Worm (Caenorhabditis elegans) whole organism, young adult: ENCODE data around the gene C06G1.1.

Experiments
- B0019.2 ChIP-seq: fragments of 200-800 bp; sonication (Bioruptor generic); conservative IDR thresholded peaks from 2 replicates; pipeline ENCODE4 v1.3.6; 2022; ENCODE audit warnings: missing genetic modification reagents, missing genetic modification characterization, missing compliant biosample characterization
- B0261.1 ChIP-seq: sonication (generic microtip); optimal IDR thresholded peaks from 2 replicates; lab custom pipeline; 2016; ENCODE audit warnings: mild to moderate bottlenecking, missing genetic modification characterization, moderate library complexity, missing compliant biosample characterization
- C17E4.6 ChIP-seq: fragments of 200-800 bp; sonication (Bioruptor generic); IDR thresholded peaks from 2 replicates; pipeline ENCODE4 v1.3.6; 2022; ENCODE audit warnings: missing genetic modification reagents, missing genetic modification characterization, missing compliant biosample characterization
- F22D6.2 ChIP-seq: sonication (generic microtip); optimal IDR thresholded peaks from 2 replicates; lab custom pipeline; 2016; ENCODE audit warnings: mild to moderate bottlenecking, missing genetic modification characterization, missing compliant biosample characterization
- F33H1.4 ChIP-seq: fragments of 200-800 bp; sonication (Bioruptor generic); IDR thresholded peaks from 2 replicates; pipeline ENCODE4 v1.3.6; 2022; ENCODE audit warnings: missing genetic modification reagents, missing genetic modification characterization, missing compliant biosample characterization
- F49E8.2 ChIP-seq: sonication (generic microtip); optimal IDR thresholded peaks from 3 replicates; lab custom pipeline; 2017; ENCODE audit warnings: missing genetic modification characterization, mild to moderate bottlenecking, missing compliant biosample characterization, antibody characterized with exemption, moderate library complexity; ENCODE audit not compliant: insufficient read depth
- F57A8.1 ChIP-seq: fragments of 200-800 bp; sonication (Bioruptor generic); optimal IDR thresholded peaks from 2 replicates; lab custom pipeline; 2018; ENCODE audit warnings: mild to moderate bottlenecking, missing genetic modification characterization, moderate library complexity, missing compliant biosample characterization
- Y53F4B.3 ChIP-seq: fragments of 200-800 bp; sonication (Bioruptor generic); IDR thresholded peaks from 2 replicates; pipeline ENCODE4 v1.3.6; 2022; ENCODE audit warnings: missing genetic modification reagents, missing genetic modification characterization, missing compliant biosample characterization
- Y79H2A.3 ChIP-seq: fragments of 200-800 bp; sonication (Bioruptor generic); conservative IDR thresholded peaks from 2 replicates; pipeline ENCODE4 v1.3.6; 2022; ENCODE audit warnings: missing genetic modification reagents, missing genetic modification characterization, missing compliant biosample characterization
- ZK185.1 ChIP-seq: sonication (generic microtip); optimal IDR thresholded peaks from 2 replicates; lab custom pipeline; 2016; ENCODE audit warnings: mild to moderate bottlenecking, missing genetic modification characterization, missing compliant biosample characterization; ENCODE audit not compliant: poor library complexity, severe bottlenecking
- akir-1 ChIP-seq: fragments of 200-800 bp; sonication (Bioruptor generic); optimal IDR thresholded peaks from 2 replicates; lab custom pipeline; 2018; ENCODE audit warnings: mild to moderate bottlenecking, missing genetic modification characterization, moderate library complexity, missing compliant biosample characterization
- aptf-2 ChIP-seq: fragments of 200-800 bp; sonication (Bioruptor generic); conservative IDR thresholded peaks from 2 replicates; pipeline ENCODE4 v1.3.6; 2022; ENCODE audit warnings: missing genetic modification reagents, missing genetic modification characterization, missing compliant biosample characterization
- attf-3 ChIP-seq: fragments of 200-800 bp; sonication (Bioruptor generic); conservative IDR thresholded peaks from 2 replicates; pipeline ENCODE4 v1.3.6; 2022; ENCODE audit warnings: missing genetic modification reagents, missing genetic modification characterization, missing compliant biosample characterization
- bed-1 ChIP-seq: fragments of 200-800 bp; sonication (Bioruptor generic); IDR thresholded peaks from 2 replicates; pipeline ENCODE4 v1.3.6; 2022; ENCODE audit warnings: missing genetic modification reagents, missing genetic modification characterization, missing compliant biosample characterization
- ceh-79 ChIP-seq: sonication (generic microtip); optimal IDR thresholded peaks from 2 replicates; lab custom pipeline; 2017; ENCODE audit warnings: mild to moderate bottlenecking, missing genetic modification characterization, missing compliant biosample characterization
- dox-1 ChIP-seq: fragments of 200-800 bp; sonication (Bioruptor generic); IDR thresholded peaks from 2 replicates; pipeline ENCODE4 v1.3.6; 2022; ENCODE audit warnings: missing genetic modification reagents, missing genetic modification characterization, missing compliant biosample characterization
- dpl-1 ChIP-seq: fragments of 150-350 bp; optimal IDR thresholded peaks from 2 replicates; lab custom pipeline; 2014; ENCODE audit warnings: missing biosample characterization, missing genetic modification reagents, missing genetic modification characterization
- ekl-4 ChIP-seq: fragments of 200-800 bp; sonication (Bioruptor generic); IDR thresholded peaks from 2 replicates; pipeline ENCODE4 v1.3.6; 2022; ENCODE audit warnings: missing genetic modification reagents, missing genetic modification characterization, missing compliant biosample characterization
- ets-4 ChIP-seq: fragments of 200-800 bp; sonication (Bioruptor generic); optimal IDR thresholded peaks from 2 replicates; lab custom pipeline; 2018; ENCODE audit warnings: mild to moderate bottlenecking, missing genetic modification characterization, missing compliant biosample characterization
- hmg-20 ChIP-seq: fragments of 200-800 bp; sonication (Bioruptor generic); IDR thresholded peaks from 2 replicates; pipeline ENCODE4 v1.3.6; 2022; ENCODE audit warnings: missing genetic modification reagents, missing genetic modification characterization, missing compliant biosample characterization
- hrde-1 ChIP-seq: sonication (generic microtip); optimal IDR thresholded peaks from 2 replicates; lab custom pipeline; 2016; ENCODE audit warnings: missing genetic modification characterization, mild to moderate bottlenecking, missing compliant biosample characterization, moderate library complexity, missing genotype, missing genetic modification reagents, borderline replicate concordance
- lag-1 ChIP-seq: fragments of 200-800 bp; sonication (Bioruptor generic); IDR thresholded peaks from 2 replicates; pipeline ENCODE4 v1.3.6; 2022; ENCODE audit warnings: missing genetic modification reagents, missing genetic modification characterization, missing compliant biosample characterization
- let-607 ChIP-seq, 2 experiments: fragments of 200-800 bp in 1 of 2; sonication (Bioruptor generic) in 1 of 2; sonication (generic microtip) in 1 of 2; optimal IDR thresholded peaks; 2 replicates each; lab custom pipeline; 2016 to 2018; ENCODE audit warnings: mild to moderate bottlenecking in 2 of 2, missing compliant biosample characterization in 2 of 2, missing genetic modification characterization in 2 of 2, moderate library complexity in 2 of 2, missing genotype in 1 of 2
- lin-26 ChIP-seq: fragments of 200-800 bp; sonication (Bioruptor generic); IDR thresholded peaks from 2 replicates; pipeline ENCODE4 v1.3.6; 2022; ENCODE audit warnings: missing genetic modification reagents, missing genetic modification characterization, missing compliant biosample characterization
- lir-1 ChIP-seq: fragments of 200-800 bp; sonication (Bioruptor generic); conservative IDR thresholded peaks from 2 replicates; pipeline ENCODE4 v1.3.6; 2022; ENCODE audit warnings: missing genetic modification reagents, missing genetic modification characterization, missing compliant biosample characterization
- madf-3 ChIP-seq: fragments of 200-800 bp; sonication (Bioruptor generic); IDR thresholded peaks from 2 replicates; pipeline ENCODE4 v1.3.6; 2022; ENCODE audit warnings: missing genetic modification reagents, missing genetic modification characterization, missing compliant biosample characterization
- madf-6 ChIP-seq: fragments of 200-800 bp; sonication (Bioruptor generic); IDR thresholded peaks from 2 replicates; pipeline ENCODE4 v1.3.6; 2022; ENCODE audit warnings: missing genetic modification reagents, missing genetic modification characterization, missing compliant biosample characterization
- madf-8 ChIP-seq: fragments of 200-800 bp; sonication (Bioruptor generic); conservative IDR thresholded peaks from 2 replicates; pipeline ENCODE4 v1.3.6; 2022; ENCODE audit warnings: missing genetic modification reagents, missing genetic modification characterization, missing compliant biosample characterization
- mel-28 ChIP-seq: sonication (generic microtip); optimal IDR thresholded peaks from 2 replicates; lab custom pipeline; 2016; ENCODE audit warnings: borderline replicate concordance, mild to moderate bottlenecking, missing genetic modification characterization, missing compliant biosample characterization
- mxl-1 ChIP-seq: sonication (generic microtip); optimal IDR thresholded peaks from 2 replicates; lab custom pipeline; 2016; ENCODE audit warnings: missing genetic modification characterization, missing compliant biosample characterization
- nfya-2 ChIP-seq: fragments of 200-800 bp; sonication (Bioruptor generic); IDR thresholded peaks from 2 replicates; pipeline ENCODE4 v1.3.6; 2022; ENCODE audit warnings: missing genetic modification reagents, missing genetic modification characterization, missing compliant biosample characterization
- nfyb-1 ChIP-seq: fragments of 200-800 bp; sonication (Bioruptor generic); IDR thresholded peaks from 2 replicates; pipeline ENCODE4 v1.3.6; 2022; ENCODE audit warnings: missing genetic modification reagents, missing genetic modification characterization, missing compliant biosample characterization
- nhr-80 ChIP-seq: sonication (generic microtip); optimal IDR thresholded peaks from 2 replicates; lab custom pipeline; 2016; ENCODE audit warnings: missing genetic modification characterization, missing compliant biosample characterization
- rcor-1 ChIP-seq: fragments of 200-800 bp; sonication (Bioruptor generic); IDR thresholded peaks from 2 replicates; pipeline ENCODE4 v1.3.6; 2022; ENCODE audit warnings: missing genetic modification reagents, missing genetic modification characterization, missing compliant biosample characterization
- rpc-1 ChIP-seq, 2 experiments: fragments of 150-350 bp in 1 of 2; sonication (generic microtip) in 1 of 2; optimal IDR thresholded peaks; 2 replicates each; lab custom pipeline; 2014 to 2018; ENCODE audit warnings: missing biosample characterization in 1 of 2, missing genetic modification characterization in 1 of 2, missing genetic modification reagents in 1 of 2, missing genotype in 1 of 2
- snpc-1.3 ChIP-seq: sonication (generic microtip); optimal IDR thresholded peaks from 2 replicates; lab custom pipeline; 2017; ENCODE audit warnings: missing genetic modification characterization, mild to moderate bottlenecking, missing compliant biosample characterization, antibody characterized with exemption, moderate library complexity, missing genotype, missing genetic modification reagents; ENCODE audit not compliant: insufficient read depth
- snpc-3.4 ChIP-seq: sonication (generic microtip); optimal IDR thresholded peaks from 2 replicates; lab custom pipeline; 2017; ENCODE audit warnings: missing genetic modification characterization, mild to moderate bottlenecking, missing compliant biosample characterization, antibody characterized with exemption, moderate library complexity, missing genotype, missing genetic modification reagents
- xnd-1 ChIP-seq: sonication (generic microtip); optimal IDR thresholded peaks from 2 replicates; lab custom pipeline; 2016; ENCODE audit warnings: missing genotype, missing genetic modification reagents, missing genetic modification characterization, missing compliant biosample characterization
- zfh-2 ChIP-seq: fragments of 200-800 bp; sonication (Bioruptor generic); conservative IDR thresholded peaks from 2 replicates; pipeline ENCODE4 v1.3.6; 2022; ENCODE audit warnings: missing genetic modification reagents, missing genetic modification characterization, missing compliant biosample characterization
- zim-3 ChIP-seq: sonication (generic microtip); optimal IDR thresholded peaks from 2 replicates; lab custom pipeline; 2017; ENCODE audit warnings: mild to moderate bottlenecking, missing genetic modification characterization, moderate library complexity, missing compliant biosample characterization
- ztf-22 ChIP-seq: fragments of 200-800 bp; sonication (Bioruptor generic); optimal IDR thresholded peaks from 2 replicates; lab custom pipeline; 2018; ENCODE audit warnings: mild to moderate bottlenecking, missing genetic modification characterization, moderate library complexity, missing compliant biosample characterization
- ztf-3 ChIP-seq: fragments of 200-800 bp; sonication (Bioruptor generic); optimal IDR thresholded peaks from 2 replicates; lab custom pipeline; 2018; ENCODE audit warnings: mild to moderate bottlenecking, missing genetic modification characterization, missing compliant biosample characterization

Gene C06G1.1

DNA sequence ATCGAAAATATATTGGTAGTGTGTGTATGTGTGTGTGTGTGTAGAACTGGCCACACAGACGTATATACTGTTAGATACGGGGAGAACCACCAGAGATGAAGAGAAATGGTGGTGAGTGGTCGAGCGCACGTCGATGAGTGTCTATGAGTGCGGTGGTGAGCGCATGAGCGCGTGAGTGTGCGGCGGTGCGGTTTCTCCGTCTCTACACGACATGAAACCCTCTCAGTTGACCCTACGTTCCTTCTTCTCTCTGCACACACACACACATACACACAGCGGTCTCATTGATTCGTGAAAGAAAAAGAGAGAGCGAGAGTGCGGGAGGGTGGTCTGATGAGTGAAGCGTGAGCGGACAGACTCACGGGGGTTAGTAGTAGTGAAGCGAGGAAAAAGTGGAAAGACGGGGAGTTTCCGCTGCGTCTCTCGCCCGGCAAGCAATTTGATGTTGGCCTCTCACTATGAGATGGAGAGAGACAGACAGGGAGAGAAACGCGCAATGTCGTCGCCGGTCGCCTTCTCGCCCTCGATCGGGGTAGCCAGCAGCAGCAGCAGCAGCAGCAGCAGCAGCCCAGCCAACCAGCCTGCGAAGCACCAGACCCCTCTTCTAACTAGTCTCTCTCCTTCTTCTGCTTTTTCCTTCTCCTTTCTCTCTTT lies 20.7 kb upstream of the C06G1.1 start (continued):
- TF ChIP-seq F22D6.2 (tag; lab: Kevin White, UChicago) (peak; percentile 83), Y53F4B.3 (no peak), B0261.1 (tag; lab: Kevin White, UChicago) (peak; percentile 49), Y79H2A.3 (GFP tag; lab: Robert Waterston, UW) (no peak), nfya-2 (GFP tag; lab: Robert Waterston, UW) (no peak), F57A8.1 (GFP tag; lab: Kevin White, UChicago) (no peak), rpc-1 (optimal IDR thresholded peaks at IDR 0.05; lab: Kevin White, UChicago) (no peak), rpc-1 (tag; optimal IDR thresholded peaks at IDR 0.05; lab: Kevin White, UChicago) (no peak), bed-1 (GFP tag; lab: Robert Waterston, UW) (0 out of 2 replicates have a peak, but pooled peaks have one; percentile 39), ceh-79 (no peak), let-607 (tag; optimal IDR thresholded peaks at IDR 0.05; lab: Kevin White, UChicago) (peak; percentile 72 to 79), dox-1 (GFP tag; lab: Robert Waterston, UW) (peak; percentile 89), xnd-1 (tag; lab: Kevin White, UChicago) (no peak), ZK185.1 (peak; percentile 70), attf-3 (0 out of 2 replicates have a peak, but pooled peaks have one; percentile 43), mel-28 (no peak), F33H1.4 (GFP tag; lab: Robert Waterston, UW) (no peak), madf-6 (GFP tag; lab: Robert Waterston, UW) (no peak), mxl-1 (tag; lab: Kevin White, UChicago) (no peak), B0019.2 (GFP tag; lab: Robert Waterston, UW) (no peak), madf-3 (GFP tag; lab: Robert Waterston, UW) (0 out of 2 replicates have a peak, but pooled peaks have one; percentile 52), rcor-1 (GFP tag; lab: Robert Waterston, UW) (peak; percentile 56), akir-1 (peak; percentile 70), snpc-1.3 (tag; lab: Kevin White, UChicago) (peak; percentile 23), aptf-2 (GFP tag; lab: Robert Waterston, UW) (0 out of 2 replicates have a peak, but pooled peaks have one; percentile 41), madf-8 (no peak), hrde-1 (tag; lab: Kevin White, UChicago) (no peak), ekl-4 (GFP tag; lab: Robert Waterston, UW) (no peak; the same call in 1 of the 2 replicates), lin-26 (GFP tag; lab: Robert Waterston, UW) (no peak; the same call in 1 of the 2 replicates), snpc-3.4 (tag; lab: Kevin White, UChicago) (no peak), ztf-22 (GFP tag; lab: Kevin White, UChicago) (peak; percentile 53), lag-1 (GFP tag; lab: Robert Waterston, UW) (no peak)
- TF ChIP-seq, all 124 proteins: peak for 66

ce11 chrX:16613266-16613665 lies 19.9 kb upstream of the C06G1.1 start, which contains the start of gene ain-1:
Gene ain-1, plus strand, starts transcription at chrX:16613451.
- TF ChIP-seq zim-3 (tag; lab: Kevin White, UChicago) (no peak), lir-1 (GFP tag; lab: Robert Waterston, UW) (no peak), nhr-80 (peak; percentile 10)

DNA sequence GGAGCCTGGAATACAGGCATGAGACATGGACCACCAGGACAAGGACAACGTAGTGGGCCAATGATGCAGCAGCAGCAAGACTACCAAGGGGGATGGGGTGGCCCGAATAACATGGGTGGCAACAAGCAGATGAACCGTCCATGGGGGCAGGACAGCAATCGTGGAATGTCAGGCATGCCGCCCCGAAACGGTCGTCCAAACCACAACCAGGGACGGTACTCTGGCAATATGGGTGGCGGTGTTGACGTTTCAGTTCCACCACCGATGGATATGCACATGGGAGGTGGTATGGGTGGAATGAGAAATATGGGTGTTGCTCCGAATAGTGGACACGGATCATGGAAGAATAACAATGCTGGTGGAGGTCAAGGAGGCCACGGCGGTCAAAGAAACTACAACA lies 19.1 kb upstream of the C06G1.1 start:
- TF ChIP-seq hmg-20 (GFP tag; lab: Robert Waterston, UW), result no peak; the same call in 1 of the 2 replicates
- no peak for TF ChIP-seq hrde-1 (tag; lab: Kevin White, UChicago)
- TF ChIP-seq mel-28, result no peak
- no peak for TF ChIP-seq lir-1 (GFP tag; lab: Robert Waterston, UW)
- no peak for TF ChIP-seq zim-3 (tag; lab: Kevin White, UChicago)
- no peak for TF ChIP-seq ztf-22 (GFP tag; lab: Kevin White, UChicago)
- peak; percentile 6; the same call in 1 of the 2 replicates for TF ChIP-seq dox-1 (GFP tag; lab: Robert Waterston, UW)
- no peak for TF ChIP-seq nfyb-1 (GFP tag; lab: Robert Waterston, UW)
- 0 out of 2 replicates have a peak, but pooled peaks have one; percentile 7 for TF ChIP-seq C17E4.6 (GFP tag; lab: Robert Waterston, UW)
- no peak for TF ChIP-seq nhr-80
- TF ChIP-seq madf-8, result no peak
- no peak for TF ChIP-seq F49E8.2 (tag; lab: Kevin White, UChicago)
- TF ChIP-seq zfh-2, result 0 out of 2 replicates have a peak, but pooled peaks have one; percentile 49
- peak; percentile 62 for TF ChIP-seq ets-4 (GFP tag; lab: Kevin White, UChicago)
- TF ChIP-seq dpl-1, result no peak
- no peak for TF ChIP-seq ztf-3 (GFP tag; lab: Kevin White, UChicago)
